Worm (Caenorhabditis elegans): ENCODE results near the gene F23H12.5.

F23H12.5 gene

ce11 chrV:12320274-12320839, 38.1 kb upstream of the F23H12.5 start:
- no peak for TF ChIP-seq irx-1 (tag; optimal IDR thresholded peaks at IDR 0.05)
- no peak for TF ChIP-seq efl-1 (optimal IDR thresholded peaks at IDR 0.05)
- peak in 1 of 2 experiments; percentile 47 for TF ChIP-seq efl-1 (GFP tag; optimal IDR thresholded peaks at IDR 0.05 in 1 of 2)
- peak; percentile 4 for TF ChIP-seq nhr-71 (tag; optimal IDR thresholded peaks at IDR 0.05)
- peak; percentile 1 for TF ChIP-seq pax-3 (tag; optimal IDR thresholded peaks at IDR 0.05)
- TF ChIP-seq nhr-47 (tag; optimal IDR thresholded peaks at IDR 0.05): peak; percentile 1

- peak; percentile 13 for TF ChIP-seq lin-14 (GFP tag; optimal IDR thresholded peaks at IDR 0.05)
- TF ChIP-seq efl-1 (optimal IDR thresholded peaks at IDR 0.05): no peak
- TF ChIP-seq efl-1 (GFP tag; optimal IDR thresholded peaks at IDR 0.05 in 1 of 2): peak in 1 of 2 experiments; percentile 16
- no peak for TF ChIP-seq ceh-90 (tag; optimal IDR thresholded peaks at IDR 0.05)
Measured at ce11 chrV:12326638-12327037, 31.8 kb upstream of the F23H12.5 start.

DNA sequence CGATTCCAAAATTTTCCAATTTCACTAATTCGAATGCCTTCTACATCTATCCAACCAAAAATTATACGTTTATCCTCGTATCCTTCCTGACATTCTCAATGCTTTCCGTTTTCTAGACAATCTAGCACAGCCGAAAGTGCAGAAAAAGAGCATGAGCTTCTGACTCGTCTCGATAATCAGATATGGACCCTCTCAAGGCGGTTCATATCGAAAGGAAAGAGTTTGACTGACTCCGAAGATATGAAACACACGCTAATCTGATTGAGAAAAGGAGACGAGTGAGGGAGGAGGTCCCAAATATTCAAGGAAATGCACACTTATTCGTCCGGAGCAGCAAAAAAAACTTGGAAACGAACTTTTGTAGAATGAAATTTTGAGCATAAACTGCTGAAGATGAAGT, 29.3 kb upstream of the F23H12.5 start:
- TF ChIP-seq efl-1 (optimal IDR thresholded peaks at IDR 0.05): no peak
- peak in 1 of 2 experiments; percentile 86 for TF ChIP-seq efl-1 (GFP tag; optimal IDR thresholded peaks at IDR 0.05 in 1 of 2)
- no peak for TF ChIP-seq nhr-28 (tag; optimal IDR thresholded peaks at IDR 0.05)
- peak; percentile 12 for TF ChIP-seq lin-14 (GFP tag; optimal IDR thresholded peaks at IDR 0.05)

DNA sequence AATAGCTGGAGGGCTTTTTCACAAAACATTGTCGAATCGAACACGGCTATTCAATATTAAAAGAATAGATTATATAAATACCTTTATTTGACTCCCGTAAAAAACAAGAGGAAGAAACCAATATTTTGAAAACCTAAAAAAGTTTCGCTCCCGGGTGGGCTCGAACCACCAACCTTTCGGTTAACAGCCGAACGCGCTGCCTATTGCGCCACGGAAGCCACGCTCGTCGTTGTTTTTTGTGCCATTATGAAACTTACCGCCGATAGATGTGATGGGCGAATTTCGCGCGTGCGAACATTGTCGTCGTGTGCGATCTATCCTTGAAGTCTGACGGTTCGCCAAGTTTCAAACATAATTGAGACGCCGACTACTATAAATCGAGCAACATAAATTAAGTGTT, 26.6 kb upstream of the F23H12.5 start:
- TF ChIP-seq ceh-88 (GFP tag; IDR thresholded peaks at IDR 0.05) (no peak), nhr-20 (tag; optimal IDR thresholded peaks at IDR 0.05) (peak; percentile 10), fkh-8 (tag; optimal IDR thresholded peaks at IDR 0.05) (no peak), ztf-4 (tag; optimal IDR thresholded peaks at IDR 0.05) (no peak), nhr-71 (tag; optimal IDR thresholded peaks at IDR 0.05) (peak; percentile 55), efl-1 (optimal IDR thresholded peaks at IDR 0.05) (peak in 1 of 2 experiments; percentile 43), efl-1 (GFP tag; optimal IDR thresholded peaks at IDR 0.05 in 1 of 2) (peak; percentile 29 to 94), lsy-2 (tag; optimal IDR thresholded peaks at IDR 0.05) (peak; percentile 29 to 51), pag-3 (tag; optimal IDR thresholded peaks at IDR 0.05; ENCODE audit: borderline replicate concordance, insufficient read depth) (no peak), nhr-19 (GFP tag; conservative IDR thresholded peaks at IDR 0.05) (peak; percentile 38; the same call in 1 of the 2 replicates), C16A3.4 (tag; optimal IDR thresholded peaks at IDR 0.05) (peak; percentile 8), nhr-90 (tag; optimal IDR thresholded peaks at IDR 0.05; ENCODE audit: poor library complexity) (peak; percentile 29), lin-14 (GFP tag; optimal IDR thresholded peaks at IDR 0.05) (peak; percentile 20), tlp-1 (tag; optimal IDR thresholded peaks at IDR 0.05) (no peak), snu-23 (GFP tag; optimal IDR thresholded peaks at IDR 0.05) (peak; percentile 54), mep-1 (tag; optimal IDR thresholded peaks at IDR 0.05) (no peak), ces-1 (GFP tag; optimal IDR thresholded peaks at IDR 0.05) (no peak), isw-1 (GFP tag; IDR thresholded peaks at IDR 0.05) (no peak), unc-130 (tag; optimal IDR thresholded peaks at IDR 0.05) (no peak), nhr-47 (tag; optimal IDR thresholded peaks at IDR 0.05) (peak; percentile 33), xbp-1 (tag; optimal IDR thresholded peaks at IDR 0.05) (no peak), egl-13 (tag; optimal IDR thresholded peaks at IDR 0.05) (no peak), lin-13 (GFP tag; optimal IDR thresholded peaks at IDR 0.05) (no peak), elt-2 (tag; optimal IDR thresholded peaks at IDR 0.05) (no peak), mdl-1 (tag; optimal IDR thresholded peaks at IDR 0.05) (peak in 1 of 2 experiments; percentile 42), dpl-1 (GFP tag; optimal IDR thresholded peaks at IDR 0.05) (peak in 2 of 3 experiments; percentile 22 to 32), nhr-77 (tag; optimal IDR thresholded peaks at IDR 0.05) (no peak), C34B4.2 (tag; optimal IDR thresholded peaks at IDR 0.05) (no peak), sptf-1 (tag; optimal IDR thresholded peaks at IDR 0.05) (no peak), lin-35 (GFP tag; optimal IDR thresholded peaks at IDR 0.05) (peak; percentile 30 to 45), ceh-82 (tag; optimal IDR thresholded peaks at IDR 0.05) (peak in 1 of 3 experiments; percentile 30), rnt-1 (tag; optimal IDR thresholded peaks at IDR 0.05) (peak; percentile 50), nhr-85 (tag) (peak; percentile 71), pqm-1 (tag; optimal IDR thresholded peaks at IDR 0.05) (no peak)
